Worm (Caenorhabditis elegans) whole organism, L2 larva: ENCODE measurements around the gene B0284.3.
A peak's percentile ranks its signal among the peaks of the same experiment; 100 is the strongest.
"Not testable (repeated sequence)": the region's sequence is repeated elsewhere in the genome, so short reads cannot be mapped to it uniquely, and the experiment has no call there.

Experiments used
- C34F6.9 ChIP-seq: fragments of 150-350 bp; optimal IDR thresholded peaks from 2 replicates; lab custom pipeline; 2014; ENCODE audit warnings: missing biosample characterization, missing genetic modification characterization
- F13H6.1 ChIP-seq: sonication (generic microtip); optimal IDR thresholded peaks from 2 replicates; lab custom pipeline; 2016; ENCODE audit warnings: missing genetic modification characterization, missing compliant biosample characterization
- R02D3.7 ChIP-seq: fragments of 150-350 bp; optimal IDR thresholded peaks from 2 replicates; lab custom pipeline; 2014; ENCODE audit warnings: missing biosample characterization, missing genetic modification characterization
- Y55F3AM.14 ChIP-seq: fragments of 200-800 bp; sonication (Bioruptor generic); optimal IDR thresholded peaks from 2 replicates; lab custom pipeline; 2018; ENCODE audit warnings: mild to moderate bottlenecking, missing genetic modification characterization, missing compliant biosample characterization
- ZK546.5 ChIP-seq: sonication (generic microtip); optimal IDR thresholded peaks from 2 replicates; lab custom pipeline; 2017; ENCODE audit warnings: missing biosample characterization, missing genetic modification characterization
- alr-1 ChIP-seq: fragments of 150-350 bp; optimal IDR thresholded peaks from 2 replicates; lab custom pipeline; 2014; ENCODE audit warnings: missing biosample characterization, missing genetic modification characterization
- ama-1 ChIP-seq: fragments of 150-350 bp; optimal IDR thresholded peaks from 2 replicates; lab custom pipeline; 2018; ENCODE audit warnings: inconsistent platforms
- blmp-1 ChIP-seq: sonication (generic microtip); optimal IDR thresholded peaks from 2 replicates; lab custom pipeline; 2017; ENCODE audit warnings: missing genetic modification characterization, mild to moderate bottlenecking, missing compliant biosample characterization, antibody characterized with exemption, moderate library complexity; ENCODE audit not compliant: insufficient read depth
- crh-2 ChIP-seq: sonication (generic microtip); optimal IDR thresholded peaks from 2 replicates; lab custom pipeline; 2017; ENCODE audit warnings: missing biosample characterization, missing genetic modification characterization
- dmd-4 ChIP-seq: sonication (generic microtip); optimal IDR thresholded peaks from 2 replicates; lab custom pipeline; 2017; ENCODE audit warnings: missing biosample characterization, missing genetic modification characterization
- egl-27 ChIP-seq: sonication (generic microtip); optimal IDR thresholded peaks from 3 replicates; lab custom pipeline; 2017; ENCODE audit warnings: missing biosample characterization, missing genetic modification reagents, missing genetic modification characterization
- elt-1 ChIP-seq: fragments of 150-350 bp; optimal IDR thresholded peaks from 2 replicates; lab custom pipeline; 2014; ENCODE audit warnings: missing biosample characterization, missing genetic modification characterization
- elt-3 ChIP-seq: sonication (generic microtip); optimal IDR thresholded peaks from 2 replicates; lab custom pipeline; 2017; ENCODE audit warnings: missing biosample characterization, missing genetic modification characterization
- fos-1 ChIP-seq: fragments of 150-350 bp; optimal IDR thresholded peaks from 2 replicates; lab custom pipeline; 2014; ENCODE audit warnings: missing biosample characterization, missing genetic modification characterization
- gmeb-1 ChIP-seq: fragments of 150-350 bp; optimal IDR thresholded peaks from 2 replicates; lab custom pipeline; 2014; ENCODE audit warnings: missing biosample characterization, missing genetic modification characterization
- lin-11 ChIP-seq: fragments of 150-350 bp; sonication (generic microtip); optimal IDR thresholded peaks from 2 replicates; lab custom pipeline; 2014; ENCODE audit warnings: missing biosample characterization, missing genetic modification characterization, inconsistent platforms, mixed read lengths
- lin-13 ChIP-seq: fragments of 150-350 bp; optimal IDR thresholded peaks from 2 replicates; lab custom pipeline; 2014; ENCODE audit warnings: missing biosample characterization, missing genetic modification reagents, missing genetic modification characterization
- lsy-2 ChIP-seq, 2 experiments: fragments of 150-350 bp in 1 of 2; sonication (generic microtip) in 1 of 2; optimal IDR thresholded peaks; 2 replicates each; lab custom pipeline; 2014 to 2017; ENCODE audit warnings: missing biosample characterization in 2 of 2, missing genetic modification characterization in 2 of 2
- mab-5 ChIP-seq: fragments of 150-350 bp; optimal IDR thresholded peaks from 2 replicates; lab custom pipeline; 2014; ENCODE audit warnings: missing biosample characterization, missing genetic modification characterization
- mdl-1 ChIP-seq, 2 experiments: fragments of 150-350 bp in 1 of 2; sonication (generic microtip) in 1 of 2; optimal IDR thresholded peaks; 2 replicates each; lab custom pipeline; 2017; ENCODE audit warnings: missing biosample characterization in 2 of 2, missing genetic modification characterization in 2 of 2
- nhr-10 ChIP-seq: sonication (generic microtip); optimal IDR thresholded peaks from 2 replicates; lab custom pipeline; 2017; ENCODE audit warnings: missing biosample characterization, missing genetic modification characterization
- nhr-12 ChIP-seq: fragments of 150-350 bp; optimal IDR thresholded peaks from 2 replicates; lab custom pipeline; 2014; ENCODE audit warnings: missing biosample characterization, missing genetic modification characterization
- nhr-129 ChIP-seq: fragments of 150-350 bp; optimal IDR thresholded peaks from 2 replicates; lab custom pipeline; 2014; ENCODE audit warnings: missing biosample characterization, missing genetic modification characterization
- nhr-21 ChIP-seq: fragments of 150-350 bp; optimal IDR thresholded peaks from 2 replicates; lab custom pipeline; 2014; ENCODE audit warnings: missing biosample characterization, missing genetic modification characterization
- nhr-25 ChIP-seq: fragments of 150-350 bp; sonication (generic microtip); optimal IDR thresholded peaks from 3 replicates; lab custom pipeline; 2014; ENCODE audit warnings: missing biosample characterization, missing genetic modification characterization
- nhr-6 ChIP-seq: fragments of 150-350 bp; optimal IDR thresholded peaks from 2 replicates; lab custom pipeline; 2014; ENCODE audit warnings: missing biosample characterization, missing genetic modification characterization
- sem-4 ChIP-seq: fragments of 150-350 bp; optimal IDR thresholded peaks from 2 replicates; lab custom pipeline; 2014; ENCODE audit warnings: missing biosample characterization, missing genetic modification reagents, missing genetic modification characterization
- sma-3 ChIP-seq: sonication (generic microtip); optimal IDR thresholded peaks from 2 replicates; lab custom pipeline; 2016; ENCODE audit warnings: missing genetic modification reagents, missing genetic modification characterization, missing compliant biosample characterization
- sma-9 ChIP-seq, 2 experiments: fragments of 150-350 bp in 1 of 2; sonication (generic microtip) in 1 of 2; optimal IDR thresholded peaks; 2 replicates each; lab custom pipeline; 2014 to 2016; ENCODE audit warnings: missing genetic modification characterization in 2 of 2, mild to moderate bottlenecking in 1 of 2, missing biosample characterization in 1 of 2, missing compliant biosample characterization in 1 of 2, missing genetic modification reagents in 1 of 2, moderate library complexity in 1 of 2
- snpc-4 ChIP-seq: fragments of 150-350 bp; optimal IDR thresholded peaks from 2 replicates; lab custom pipeline; 2014; ENCODE audit warnings: missing biosample characterization, missing genetic modification characterization
- unc-55 ChIP-seq: fragments of 150-350 bp; sonication (generic microtip); optimal IDR thresholded peaks from 3 replicates; lab custom pipeline; 2014; ENCODE audit warnings: missing biosample characterization, missing genetic modification reagents, missing genetic modification characterization
- unc-62 ChIP-seq: fragments of 150-350 bp; optimal IDR thresholded peaks from 2 replicates; lab custom pipeline; 2014; ENCODE audit warnings: missing biosample characterization, missing genetic modification reagents, missing genetic modification characterization
- zag-1 ChIP-seq: fragments of 150-350 bp; optimal IDR thresholded peaks from 2 replicates; lab custom pipeline; 2014; ENCODE audit warnings: missing biosample characterization, missing genetic modification characterization
- ztf-1 ChIP-seq: fragments of 200-800 bp; sonication (Bioruptor generic); conservative IDR thresholded peaks from 2 replicates; pipeline ENCODE4 v1.3.6; 2022; ENCODE audit warnings: missing genetic modification characterization, missing compliant biosample characterization
- ztf-11 ChIP-seq: sonication (generic microtip); optimal IDR thresholded peaks from 2 replicates; lab custom pipeline; 2017; ENCODE audit warnings: missing biosample characterization, missing genetic modification characterization

The B0284.3 gene

ce11 chrIII:4419117-4419978 is 39.7 kb upstream of the B0284.3 start, which contains the start of the genes R07E5.7 and cku-80 (continued):
- TF ChIP-seq gmeb-1 (tag; lab: Kevin White, UChicago) (peak; percentile 88), nhr-129 (tag; lab: Kevin White, UChicago) (peak; percentile 38), sem-4 (no peak), elt-3 (tag; lab: Kevin White, UChicago) (no peak), sma-9 (GFP tag; optimal IDR thresholded peaks at IDR 0.05; lab: Kevin White, UChicago) (peak; percentile 61), sma-9 (tag; optimal IDR thresholded peaks at IDR 0.05; lab: Kevin White, UChicago) (no peak), ztf-11 (tag; lab: Kevin White, UChicago) (no peak), ama-1 (lab: Kevin White, UChicago) (peak; percentile 48), nhr-10 (tag; lab: Kevin White, UChicago) (no peak), nhr-21 (peak; percentile 38), Y55F3AM.14 (no peak), F13H6.1 (tag; lab: Kevin White, UChicago) (peak; percentile 59)

DNA sequence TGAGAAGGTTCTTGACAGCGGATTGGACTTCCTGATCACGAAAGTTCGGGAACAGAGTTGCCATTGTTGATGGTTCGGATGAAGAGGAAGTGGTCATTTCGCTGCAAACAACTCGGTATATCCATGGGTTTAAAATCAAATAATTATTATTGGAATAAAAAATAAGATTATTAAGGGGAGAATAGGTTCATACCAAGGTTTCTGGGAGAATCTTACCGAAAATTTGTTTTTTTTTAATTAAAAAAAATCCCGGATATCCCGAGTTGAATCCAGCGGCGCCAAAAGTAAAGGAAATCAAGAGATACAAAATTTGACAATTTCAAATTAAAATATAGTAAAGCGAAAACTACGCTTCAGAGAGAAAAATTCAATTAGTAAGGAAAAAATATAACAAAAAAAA is 38.3 kb upstream of the B0284.3 start, which contains the start of the genes R07E5.19 and pdcd-2:
Gene R07E5.19 (minus strand): TSS at position 101 of the 400 bp plus-strand sequence.
Gene pdcd-2 (minus strand): TSS at position 102 of the 400 bp plus-strand sequence.
- TF ChIP-seq dmd-4 (no peak), egl-27 (tag; lab: Kevin White, UChicago) (no peak), R02D3.7 (tag; lab: Kevin White, UChicago) (no peak), nhr-25 (tag; lab: Kevin White, UChicago) (no peak), C34F6.9 (tag; lab: Kevin White, UChicago) (no peak), mab-5 (tag; lab: Kevin White, UChicago) (no peak), alr-1 (tag; lab: Kevin White, UChicago) (no peak), ZK546.5 (tag; lab: Kevin White, UChicago) (no peak), unc-55 (GFP tag; lab: Kevin White, UChicago) (no peak), unc-62 (GFP tag; lab: Kevin White, UChicago) (no peak), zag-1 (tag; lab: Kevin White, UChicago) (no peak), nhr-21 (no peak), blmp-1 (tag; lab: Kevin White, UChicago) (no peak), ztf-1 (no peak), nhr-12 (no peak), mdl-1 (tag; optimal IDR thresholded peaks at IDR 0.05; lab: Kevin White, UChicago) (no peak)

ce11 chrIII:4415135-4415534 is 35.5 kb upstream of the B0284.3 start, which contains the start of gene R07E5.11:
TSS of gene R07E5.11 (minus strand) at chrIII:4415235.
- no peak for TF ChIP-seq ztf-11 (tag; lab: Kevin White, UChicago)
- TF ChIP-seq egl-27 (tag; lab: Kevin White, UChicago) = no peak
- no peak for TF ChIP-seq ama-1 (lab: Kevin White, UChicago)
- TF ChIP-seq lin-11 (tag; lab: Kevin White, UChicago) = no peak
- no peak for TF ChIP-seq mdl-1 (tag; optimal IDR thresholded peaks at IDR 0.05; lab: Kevin White, UChicago)
- no peak for TF ChIP-seq elt-1 (tag; lab: Kevin White, UChicago)
- no peak for TF ChIP-seq nhr-21
- TF ChIP-seq sma-9 (GFP tag; optimal IDR thresholded peaks at IDR 0.05; lab: Kevin White, UChicago) = no peak
- no peak for TF ChIP-seq sma-9 (tag; optimal IDR thresholded peaks at IDR 0.05; lab: Kevin White, UChicago)

DNA sequence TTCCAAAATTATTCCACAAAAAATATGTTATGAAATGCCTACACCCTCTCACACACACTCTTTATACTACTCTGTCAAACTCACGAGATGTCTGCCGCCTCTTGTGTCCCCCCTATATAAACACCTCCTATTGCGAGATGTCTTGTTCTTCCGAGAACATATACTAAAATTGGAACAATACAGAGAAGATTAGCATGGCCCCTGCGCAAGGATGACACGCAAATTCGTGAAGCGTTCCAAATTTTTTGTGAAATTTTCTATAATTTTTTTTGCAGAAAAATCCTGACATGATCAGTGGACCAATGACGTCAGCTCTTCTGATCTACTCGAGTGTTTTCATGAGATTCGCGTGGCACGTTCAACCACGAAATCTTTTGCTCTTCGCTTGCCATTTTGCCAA is 34.4 kb upstream of the B0284.3 start:
- TF ChIP-seq crh-2 = peak; percentile 36
- peak; percentile 46 to 73 for TF ChIP-seq lsy-2 (tag; optimal IDR thresholded peaks at IDR 0.05; lab: Kevin White, UChicago)
- TF ChIP-seq nhr-25 (tag; lab: Kevin White, UChicago) = peak; percentile 37
- TF ChIP-seq fos-1 (tag; lab: Kevin White, UChicago) = peak; percentile 12
- peak; percentile 13 for TF ChIP-seq egl-27 (tag; lab: Kevin White, UChicago)
- TF ChIP-seq sma-3 (GFP tag; lab: Kevin White, UChicago) = peak; percentile 40
- TF ChIP-seq Y55F3AM.14 = peak; percentile 36
- peak; percentile 32 for TF ChIP-seq nhr-129 (tag; lab: Kevin White, UChicago)
- TF ChIP-seq unc-55 (GFP tag; lab: Kevin White, UChicago) = peak; percentile 69
- TF ChIP-seq nhr-6 (tag; lab: Kevin White, UChicago) = peak; percentile 16
- TF ChIP-seq snpc-4 (tag; lab: Kevin White, UChicago) = peak; percentile 97
- peak; percentile 73 for TF ChIP-seq C34F6.9 (tag; lab: Kevin White, UChicago)
- TF ChIP-seq sma-9 (GFP tag; optimal IDR thresholded peaks at IDR 0.05; lab: Kevin White, UChicago) = peak; percentile 79
- TF ChIP-seq sma-9 (tag; optimal IDR thresholded peaks at IDR 0.05; lab: Kevin White, UChicago) = not testable (repeated sequence)
- TF ChIP-seq lin-13 (GFP tag; lab: Kevin White, UChicago) = peak; percentile 38
- TF ChIP-seq nhr-21 = peak; percentile 17
- TF ChIP-seq F13H6.1 (tag; lab: Kevin White, UChicago) = peak; percentile 45
- peak; percentile 53 for TF ChIP-seq gmeb-1 (tag; lab: Kevin White, UChicago)
